Worm (Caenorhabditis elegans) whole organism, young adult: ENCODE results near the gene F57C12.6.

ENCODE experiments used
- B0261.1 ChIP-seq: sonication (generic microtip); optimal IDR thresholded peaks from 2 replicates; lab custom pipeline; 2016; ENCODE audit warnings: mild to moderate bottlenecking, missing genetic modification characterization, moderate library complexity, missing compliant biosample characterization
- egl-18 ChIP-seq: fragments of 200-800 bp; sonication (Bioruptor generic); IDR thresholded peaks from 2 replicates; pipeline ENCODE4 v1.3.6; 2022; ENCODE audit warnings: missing genetic modification reagents, missing genetic modification characterization, missing compliant biosample characterization
- fkh-3 ChIP-seq: sonication (generic microtip); optimal IDR thresholded peaks from 2 replicates; lab custom pipeline; 2016; ENCODE audit warnings: mild to moderate bottlenecking, missing genetic modification characterization, missing compliant biosample characterization
- him-1 ChIP-seq: sonication (generic microtip); optimal IDR thresholded peaks from 2 replicates; lab custom pipeline; 2016; ENCODE audit warnings: missing genotype, missing genetic modification reagents, missing genetic modification characterization, missing compliant biosample characterization
- nhr-179 ChIP-seq: sonication (generic microtip); optimal IDR thresholded peaks from 2 replicates; lab custom pipeline; 2016; ENCODE audit warnings: mild to moderate bottlenecking, missing genetic modification characterization, missing compliant biosample characterization

F57C12.6 gene

ce11 chrX:505014-505413, 48.8 kb downstream of the F57C12.6 start (continued):
- TF ChIP-seq B0261.1 (tag; lab: Kevin White, UChicago): no peak
- TF ChIP-seq egl-18 (GFP tag; lab: Robert Waterston, UW): no peak
- no peak for TF ChIP-seq nhr-179 (tag; lab: Kevin White, UChicago)

ce11 chrX:504046-504843, 49.5 kb downstream of the F57C12.6 start:
- TF ChIP-seq him-1 (no peak), fkh-3 (tag; lab: Kevin White, UChicago) (no peak)
